Fruit fly (Drosophila melanogaster) whole organism, embryonic: ENCODE data around the gene sima.

Experiments
- Abd-B ChIP-seq: fragments of 200-800 bp; sonication (Bioruptor generic); optimal IDR thresholded peaks from 2 replicates; lab custom pipeline; 2018; ENCODE audit warnings: missing biosample characterization, mild to moderate bottlenecking, missing genetic modification characterization, moderate library complexity
- Ada2b ChIP-seq: fragments of 200-800 bp; sonication (Bioruptor generic); IDR thresholded peaks from 2 replicates; pipeline ENCODE4 v1.3.6; 2022; ENCODE audit warnings: missing biosample characterization, missing genetic modification characterization
- CG10366 ChIP-seq: fragments of 200-800 bp; sonication (Bioruptor generic); IDR thresholded peaks from 2 replicates; pipeline ENCODE4 v1.3.6; 2022; ENCODE audit warnings: missing biosample characterization, missing genetic modification characterization
- CG10654 ChIP-seq: fragments of 200-800 bp; sonication (Bioruptor generic); optimal IDR thresholded peaks from 2 replicates; lab custom pipeline; 2016; ENCODE audit warnings: missing biosample characterization, missing genetic modification characterization
- CG11696 ChIP-seq: fragments of 200-800 bp; sonication (Bioruptor generic); IDR thresholded peaks from 2 replicates; pipeline ENCODE4 v1.3.6; 2022; ENCODE audit warnings: missing biosample characterization, missing genetic modification characterization
- CG12659 ChIP-seq: fragments of 200-800 bp; sonication (Bioruptor generic); optimal IDR thresholded peaks from 3 replicates; lab custom pipeline; 2017; ENCODE audit warnings: mild to moderate bottlenecking, missing biosample characterization, missing genetic modification reagents, missing genetic modification characterization
- CG12769 ChIP-seq: fragments of 200-800 bp; sonication (Bioruptor generic); optimal IDR thresholded peaks from 2 replicates; lab custom pipeline; 2019; ENCODE audit warnings: missing biosample characterization, mild to moderate bottlenecking, missing genetic modification characterization, moderate library complexity
- CG13424 ChIP-seq: fragments of 200-800 bp; sonication (Bioruptor generic); optimal IDR thresholded peaks from 2 replicates; lab custom pipeline; 2019; ENCODE audit warnings: missing biosample characterization, mild to moderate bottlenecking, missing genetic modification characterization, moderate library complexity
- CG14860 ChIP-seq: fragments of 200-800 bp; sonication (Bioruptor generic); IDR thresholded peaks from 3 replicates; pipeline ENCODE4 v1.3.6; 2022; ENCODE audit warnings: missing biosample characterization, missing genetic modification characterization; ENCODE audit not compliant: partially characterized antibody
- CG1603 ChIP-seq: fragments of 200-800 bp; sonication (Bioruptor generic); optimal IDR thresholded peaks from 2 replicates; lab custom pipeline; 2019; ENCODE audit warnings: missing biosample characterization, mild to moderate bottlenecking, missing genetic modification characterization, moderate library complexity
- CG1647 ChIP-seq: fragments of 200-800 bp; sonication (Bioruptor generic); optimal IDR thresholded peaks from 3 replicates; lab custom pipeline; 2016; ENCODE audit warnings: missing biosample characterization, missing genetic modification characterization
- CG17912 ChIP-seq: fragments of 200-800 bp; sonication (Bioruptor generic); optimal IDR thresholded peaks from 2 replicates; lab custom pipeline; 2018; ENCODE audit warnings: missing biosample characterization, mild to moderate bottlenecking, missing genetic modification characterization
- CG2120 ChIP-seq: fragments of 200-800 bp; sonication (Bioruptor generic); optimal IDR thresholded peaks from 3 replicates; lab custom pipeline; 2016; ENCODE audit warnings: missing biosample characterization, missing genetic modification characterization
- CG2129 ChIP-seq: fragments of 200-800 bp; sonication (Bioruptor generic); IDR thresholded peaks from 2 replicates; pipeline ENCODE4 v1.3.6; 2022; ENCODE audit warnings: missing biosample characterization, missing genetic modification characterization; ENCODE audit not compliant: partially characterized antibody
- CG32532 ChIP-seq: fragments of 200-800 bp; sonication (Bioruptor generic); IDR thresholded peaks from 2 replicates; pipeline ENCODE4 v1.3.6; 2022; ENCODE audit warnings: missing biosample characterization, missing genetic modification characterization
- CG42726 ChIP-seq: fragments of 200-800 bp; sonication (Bioruptor generic); IDR thresholded peaks from 2 replicates; pipeline ENCODE4 v1.3.6; 2022; ENCODE audit warnings: missing biosample characterization, missing genetic modification characterization; ENCODE audit not compliant: partially characterized antibody
- CG4328 ChIP-seq: fragments of 200-800 bp; sonication (Bioruptor generic); optimal IDR thresholded peaks from 3 replicates; lab custom pipeline; 2017; ENCODE audit warnings: missing biosample characterization, missing genetic modification reagents, missing genetic modification characterization
- CG4854 ChIP-seq: fragments of 200-800 bp; sonication (Bioruptor generic); optimal IDR thresholded peaks from 2 replicates; lab custom pipeline; 2016; ENCODE audit warnings: missing biosample characterization, missing genetic modification characterization, inconsistent platforms
- CG6813 ChIP-seq: fragments of 200-800 bp; sonication (Bioruptor generic); optimal IDR thresholded peaks from 2 replicates; lab custom pipeline; 2017; ENCODE audit warnings: missing biosample characterization, missing genetic modification characterization, mild to moderate bottlenecking, moderate library complexity, missing genetic modification reagents
- CG7271 ChIP-seq: fragments of 200-800 bp; sonication (Bioruptor generic); optimal IDR thresholded peaks from 2 replicates; lab custom pipeline; 2018; ENCODE audit warnings: missing biosample characterization, mild to moderate bottlenecking, missing genetic modification characterization, moderate library complexity
- CG7839 ChIP-seq: fragments of 200-800 bp; sonication (Bioruptor generic); optimal IDR thresholded peaks from 3 replicates; lab custom pipeline; 2018; ENCODE audit warnings: missing biosample characterization, mild to moderate bottlenecking, missing genetic modification characterization, moderate library complexity
- CG7987 ChIP-seq: fragments of 200-800 bp; sonication (Bioruptor generic); optimal IDR thresholded peaks from 2 replicates; lab custom pipeline; 2018; ENCODE audit warnings: missing biosample characterization, mild to moderate bottlenecking, missing genetic modification characterization, moderate library complexity
- CG8765 ChIP-seq: fragments of 200-800 bp; sonication (Bioruptor generic); IDR thresholded peaks from 2 replicates; pipeline ENCODE4 v1.3.6; 2022; ENCODE audit warnings: missing biosample characterization, missing genetic modification characterization
- CkIIα-i1 ChIP-seq: fragments of 200-800 bp; sonication (Bioruptor generic); IDR thresholded peaks from 2 replicates; pipeline ENCODE4 v1.3.6; 2022; ENCODE audit warnings: missing biosample characterization, missing genetic modification characterization
- Dad ChIP-seq: fragments of 200-800 bp; sonication (Bioruptor generic); optimal IDR thresholded peaks from 3 replicates; lab custom pipeline; 2016; ENCODE audit warnings: missing biosample characterization, missing genetic modification characterization
- Fer1 ChIP-seq: fragments of 200-800 bp; sonication (Bioruptor generic); optimal IDR thresholded peaks from 2 replicates; lab custom pipeline; 2017; ENCODE audit warnings: missing biosample characterization, mild to moderate bottlenecking, missing genetic modification characterization
- HLH4C ChIP-seq: fragments of 200-800 bp; sonication (Bioruptor generic); IDR thresholded peaks from 3 replicates; pipeline ENCODE4 v1.3.6; 2022; ENCODE audit warnings: missing biosample characterization, missing genetic modification characterization; ENCODE audit not compliant: partially characterized antibody
- NC2α ChIP-seq: fragments of 200-800 bp; sonication (Bioruptor generic); optimal IDR thresholded peaks from 2 replicates; lab custom pipeline; 2016; ENCODE audit warnings: missing biosample characterization, missing genetic modification characterization
- NfI ChIP-seq: fragments of 200-800 bp; sonication (Bioruptor generic); optimal IDR thresholded peaks from 3 replicates; lab custom pipeline; 2018; ENCODE audit warnings: missing biosample characterization, mild to moderate bottlenecking, missing genetic modification characterization, moderate library complexity
- Sox102F ChIP-seq: fragments of 200-800 bp; sonication (Bioruptor generic); optimal IDR thresholded peaks from 2 replicates; lab custom pipeline; 2018; ENCODE audit warnings: missing biosample characterization, mild to moderate bottlenecking, missing genetic modification characterization, moderate library complexity
- bcd ChIP-seq: fragments of 200-800 bp; sonication (Bioruptor generic); optimal IDR thresholded peaks from 2 replicates; lab custom pipeline; 2017; ENCODE audit warnings: missing biosample characterization, mild to moderate bottlenecking, missing genetic modification characterization
- bowl ChIP-seq: fragments of 200-800 bp; sonication (Bioruptor generic); IDR thresholded peaks from 2 replicates; pipeline ENCODE4 v1.3.6; 2022; ENCODE audit warnings: missing biosample characterization, missing genetic modification characterization
- chinmo ChIP-seq: fragments of 200-800 bp; sonication (Bioruptor generic); IDR thresholded peaks from 4 replicates; pipeline ENCODE4 v1.3.6; 2022; ENCODE audit warnings: missing biosample characterization, missing genetic modification characterization; ENCODE audit not compliant: partially characterized antibody
- chm ChIP-seq: fragments of 200-800 bp; sonication (Bioruptor generic); IDR thresholded peaks from 2 replicates; pipeline ENCODE4 v1.3.6; 2022; ENCODE audit warnings: missing biosample characterization, missing genetic modification characterization
- chn ChIP-seq: fragments of 200-800 bp; sonication (Bioruptor generic); optimal IDR thresholded peaks from 2 replicates; lab custom pipeline; 2016; ENCODE audit warnings: missing biosample characterization, missing genetic modification characterization
- crp ChIP-seq, 2 experiments: fragments of 200-800 bp; sonication (Bioruptor generic); optimal IDR thresholded peaks; 2 replicates in 1 of 2; 3 replicates in 1 of 2; lab custom pipeline; 2017; ENCODE audit warnings: missing biosample characterization in 2 of 2, missing genetic modification characterization in 2 of 2, mild to moderate bottlenecking in 1 of 2, moderate library complexity in 1 of 2
- da ChIP-seq: fragments of 200-800 bp; sonication (Bioruptor generic); optimal IDR thresholded peaks from 2 replicates; lab custom pipeline; 2016; ENCODE audit warnings: missing biosample characterization, missing genetic modification characterization
- grau ChIP-seq: fragments of 200-800 bp; optimal IDR thresholded peaks from 3 replicates; lab custom pipeline; 2019; ENCODE audit warnings: missing biosample characterization, mild to moderate bottlenecking, missing genetic modification characterization, moderate library complexity
- kah ChIP-seq: fragments of 200-800 bp; sonication (Bioruptor generic); optimal IDR thresholded peaks from 2 replicates; lab custom pipeline; 2018; ENCODE audit warnings: missing biosample characterization, mild to moderate bottlenecking, missing genetic modification characterization
- lov ChIP-seq, 2 experiments: fragments of 200-800 bp in 1 of 2; fragments of >200 bp in 1 of 2; sonication (Bioruptor generic) in 1 of 2; IDR thresholded peaks in 1 of 2; optimal IDR thresholded peaks in 1 of 2; 2 replicates in 1 of 2; 3 replicates in 1 of 2; pipeline versions ENCODE4 v1.3.6 to Lab custom; 2017 to 2022; ENCODE audit warnings: missing biosample characterization in 1 of 2, missing genetic modification characterization in 1 of 2
- pfk ChIP-seq: fragments of 200-800 bp; sonication (Bioruptor generic); optimal IDR thresholded peaks from 2 replicates; lab custom pipeline; 2018; ENCODE audit warnings: missing biosample characterization, mild to moderate bottlenecking, missing genetic modification characterization, moderate library complexity
- repo ChIP-seq: fragments of 200-800 bp; sonication (Bioruptor generic); optimal IDR thresholded peaks from 2 replicates; lab custom pipeline; 2016; ENCODE audit warnings: missing biosample characterization, missing genetic modification characterization
- seq ChIP-seq: fragments of 200-800 bp; sonication (Bioruptor generic); IDR thresholded peaks from 2 replicates; pipeline ENCODE4 v1.3.6; 2022; ENCODE audit warnings: missing biosample characterization, missing genetic modification characterization
- tll ChIP-seq, 2 experiments: fragments of 200-800 bp in 1 of 2; fragments of >200 bp in 1 of 2; sonication (Bioruptor generic) in 1 of 2; optimal IDR thresholded peaks; 2 replicates each; lab custom pipeline; 2017 to 2019; ENCODE audit warnings: missing biosample characterization in 2 of 2, missing genetic modification characterization in 2 of 2, mild to moderate bottlenecking in 1 of 2, moderate library complexity in 1 of 2
- wek ChIP-seq: fragments of 200-800 bp; sonication (Bioruptor generic); optimal IDR thresholded peaks from 3 replicates; lab custom pipeline; 2018; ENCODE audit warnings: missing biosample characterization, mild to moderate bottlenecking, missing genetic modification characterization, moderate library complexity
- zfh2 ChIP-seq: fragments of 200-800 bp; sonication (Bioruptor generic); optimal IDR thresholded peaks from 2 replicates; lab custom pipeline; 2016; ENCODE audit warnings: missing biosample characterization, missing genetic modification characterization

Gene sima

dm6 chr3R:30021559-30022451 lies 36.3 kb upstream of the sima start, which contains the start of gene Mgat2 (continued):
- TF ChIP-seq crp (GFP tag; optimal IDR thresholded peaks at IDR 0.05; lab: Kevin White, UChicago) = peak; percentile 73 to 96
- TF ChIP-seq CG4328 (GFP tag; lab: Kevin White, UChicago) = peak; percentile 9
- peak; percentile 34 for TF ChIP-seq chn
- peak; percentile 83 for TF ChIP-seq chm (GFP tag; lab: Robert Waterston, UW)
- no peak for TF ChIP-seq CG8765 (GFP tag; lab: Robert Waterston, UW)
- peak; percentile 29 for TF ChIP-seq CG12659 (GFP tag; lab: Kevin White, UChicago)
- TF ChIP-seq CG7271 (tag; lab: Kevin White, UChicago) = peak; percentile 13
- TF ChIP-seq CG17912 (GFP tag; lab: Kevin White, UChicago) = no peak
- TF ChIP-seq CkIIα-i1 (GFP tag; lab: Robert Waterston, UW) = no peak
- peak; percentile 58 for TF ChIP-seq kah (GFP tag; lab: Kevin White, UChicago)
- no peak for TF ChIP-seq CG7839
- no peak for TF ChIP-seq bcd (GFP tag; lab: Kevin White, UChicago)
- no peak for TF ChIP-seq Ada2b (GFP tag; lab: Robert Waterston, UW)
- TF ChIP-seq lov (optimal IDR thresholded peaks at IDR 0.05; lab: Kevin White, UChicago) = no peak
- TF ChIP-seq lov (GFP tag; IDR thresholded peaks at IDR 0.05; lab: Robert Waterston, UW) = 0 out of 3 replicates have a peak, but pooled peaks have one; percentile 29
- peak; percentile 27 for TF ChIP-seq CG13424
- TF ChIP-seq da = peak; percentile 23
- TF ChIP-seq CG4854 (GFP tag; lab: Kevin White, UChicago) = no peak
- TF ChIP-seq CG42726 = peak; percentile 22; the same call in 1 of the 2 replicates
- TF ChIP-seq NfI (GFP tag; lab: Kevin White, UChicago) = peak; percentile 16
- TF ChIP-seq CG7987 (GFP tag; lab: Kevin White, UChicago) = peak; percentile 75
- TF ChIP-seq NC2α (GFP tag; lab: Kevin White, UChicago) = no peak
- peak; percentile 44 for TF ChIP-seq CG1603 (tag; lab: Kevin White, UChicago)
- TF ChIP-seq Dad = no peak
- peak; percentile 80 for TF ChIP-seq CG2129 (GFP tag; lab: Robert Waterston, UW)
- TF ChIP-seq CG6813 (GFP tag; lab: Kevin White, UChicago) = peak; percentile 55
- TF ChIP-seq pfk (GFP tag; lab: Kevin White, UChicago) = peak; percentile 83
- peak; percentile 71 for TF ChIP-seq CG14860 (GFP tag; lab: Robert Waterston, UW)
- peak; percentile 21; the same call in 1 of the 2 replicates for TF ChIP-seq CG32532 (GFP tag; lab: Robert Waterston, UW)
- no peak for TF ChIP-seq CG2120 (GFP tag; lab: Kevin White, UChicago)
- peak; percentile 74 for TF ChIP-seq Fer1
- TF ChIP-seq CG1647 (GFP tag; lab: Kevin White, UChicago) = no peak
- no peak for TF ChIP-seq CG10366
- no peak for TF ChIP-seq repo
- no peak for TF ChIP-seq Abd-B (GFP tag; lab: Kevin White, UChicago)
- TF ChIP-seq Sox102F (GFP tag; lab: Kevin White, UChicago) = no peak
- peak; percentile 28 for TF ChIP-seq grau (tag; lab: Kevin White, UChicago)
- TF ChIP-seq tll (GFP tag; optimal IDR thresholded peaks at IDR 0.05; lab: Kevin White, UChicago) = peak in 1 of 2 experiments; percentile 45
- peak; percentile 53; the same call in 1 of the 2 replicates for TF ChIP-seq bowl
- peak; percentile 97 for TF ChIP-seq chinmo (GFP tag; lab: Robert Waterston, UW)
- no peak for TF ChIP-seq seq (GFP tag; lab: Robert Waterston, UW)
- TF ChIP-seq CG11696 (GFP tag; lab: Robert Waterston, UW) = 0 out of 2 replicates have a peak, but pooled peaks have one; percentile 7
- TF ChIP-seq wek (GFP tag; lab: Kevin White, UChicago) = peak; percentile 70
- peak; percentile 80 for TF ChIP-seq HLH4C (GFP tag; lab: Robert Waterston, UW)
- TF ChIP-seq zfh2 (GFP tag; lab: Kevin White, UChicago) = no peak
- TF ChIP-seq CG12769 = peak; percentile 95
- TF ChIP-seq CG10654 = no peak
